Fruit fly (Drosophila melanogaster) whole organism, embryonic: ENCODE results near the gene CG33641.

Experiments used
- Atf6 ChIP-seq: fragments of 200-800 bp; sonication (Bioruptor generic); IDR thresholded peaks from 2 replicates; pipeline ENCODE4 v1.3.6; 2022; ENCODE audit warnings: missing biosample characterization, missing genetic modification characterization
- B-H1 ChIP-seq: fragments of 200-800 bp; sonication (Bioruptor generic); IDR thresholded peaks from 3 replicates; pipeline ENCODE4 v1.3.6; 2022; ENCODE audit warnings: missing biosample characterization, missing genetic modification characterization
- BtbVII ChIP-seq: fragments of 200-800 bp; sonication (Bioruptor generic); optimal IDR thresholded peaks from 3 replicates; lab custom pipeline; 2017; ENCODE audit warnings: missing biosample characterization, mild to moderate bottlenecking, missing genetic modification characterization
- CG10147 ChIP-seq: fragments of 200-800 bp; sonication (Bioruptor generic); optimal IDR thresholded peaks from 2 replicates; lab custom pipeline; 2019; ENCODE audit warnings: missing biosample characterization, mild to moderate bottlenecking, missing genetic modification characterization, moderate library complexity
- CG1024 ChIP-seq: fragments of 200-800 bp; sonication (Bioruptor generic); IDR thresholded peaks from 2 replicates; pipeline ENCODE4 v1.3.6; 2022; ENCODE audit warnings: missing biosample characterization, missing genetic modification characterization
- CG10267 ChIP-seq: fragments of 200-800 bp; sonication (Bioruptor generic); optimal IDR thresholded peaks from 2 replicates; lab custom pipeline; 2018; ENCODE audit warnings: missing biosample characterization, mild to moderate bottlenecking, missing genetic modification characterization, moderate library complexity
- CG11398 ChIP-seq: fragments of 200-800 bp; sonication (Bioruptor generic); optimal IDR thresholded peaks from 2 replicates; lab custom pipeline; 2016; ENCODE audit warnings: missing biosample characterization, missing genetic modification characterization
- CG11560 ChIP-seq: fragments of 200-800 bp; sonication (Bioruptor generic); IDR thresholded peaks from 3 replicates; pipeline ENCODE4 v1.3.6; 2022; ENCODE audit warnings: missing biosample characterization, missing genetic modification characterization
- CG12659 ChIP-seq: fragments of 200-800 bp; sonication (Bioruptor generic); optimal IDR thresholded peaks from 3 replicates; lab custom pipeline; 2017; ENCODE audit warnings: mild to moderate bottlenecking, missing biosample characterization, missing genetic modification reagents, missing genetic modification characterization
- CG14014 ChIP-seq: fragments of 200-800 bp; sonication (Bioruptor generic); IDR thresholded peaks from 2 replicates; pipeline ENCODE4 v1.3.6; 2022; ENCODE audit warnings: missing biosample characterization, missing genetic modification characterization
- CG14710 ChIP-seq: fragments of 200-800 bp; sonication (Bioruptor generic); optimal IDR thresholded peaks from 3 replicates; lab custom pipeline; 2019; ENCODE audit warnings: missing biosample characterization, mild to moderate bottlenecking, missing genetic modification characterization, moderate library complexity
- CG14965 ChIP-seq: fragments of 200-800 bp; sonication (Bioruptor generic); optimal IDR thresholded peaks from 2 replicates; lab custom pipeline; 2016; ENCODE audit warnings: missing biosample characterization, missing genetic modification characterization, borderline replicate concordance
- CG1529 ChIP-seq: fragments of 200-800 bp; sonication (Bioruptor generic); optimal IDR thresholded peaks from 3 replicates; lab custom pipeline; 2018; ENCODE audit warnings: missing biosample characterization, missing genetic modification characterization
- CG1603 ChIP-seq: fragments of 200-800 bp; sonication (Bioruptor generic); optimal IDR thresholded peaks from 2 replicates; lab custom pipeline; 2019; ENCODE audit warnings: missing biosample characterization, mild to moderate bottlenecking, missing genetic modification characterization, moderate library complexity
- CG17186 ChIP-seq: fragments of 200-800 bp; sonication (Bioruptor generic); optimal IDR thresholded peaks from 3 replicates; lab custom pipeline; 2017; ENCODE audit warnings: missing biosample characterization, missing genetic modification reagents, missing genetic modification characterization
- CG17802 ChIP-seq: fragments of 200-800 bp; sonication (Bioruptor generic); optimal IDR thresholded peaks from 2 replicates; lab custom pipeline; 2018; ENCODE audit warnings: missing biosample characterization, mild to moderate bottlenecking, missing genetic modification characterization, moderate library complexity
- CG18599 ChIP-seq: fragments of 200-800 bp; sonication (Bioruptor generic); optimal IDR thresholded peaks from 3 replicates; lab custom pipeline; 2017; ENCODE audit warnings: missing biosample characterization, missing genetic modification characterization, mild to moderate bottlenecking, moderate library complexity, missing genetic modification reagents
- CG3838 ChIP-seq: fragments of 200-800 bp; sonication (Bioruptor generic); optimal IDR thresholded peaks from 3 replicates; lab custom pipeline; 2016; ENCODE audit warnings: missing biosample characterization, missing genetic modification characterization
- CG5953 ChIP-seq: fragments of 200-800 bp; sonication (Bioruptor generic); IDR thresholded peaks from 2 replicates; pipeline ENCODE4 v1.3.6; 2022; ENCODE audit warnings: missing biosample characterization, missing genetic modification characterization
- CG8359 ChIP-seq: fragments of 200-800 bp; sonication (Bioruptor generic); optimal IDR thresholded peaks from 2 replicates; lab custom pipeline; 2017; ENCODE audit warnings: missing biosample characterization, mild to moderate bottlenecking, missing genetic modification characterization, borderline replicate concordance
- CG9817 ChIP-seq: fragments of 200-800 bp; sonication (Bioruptor generic); optimal IDR thresholded peaks from 2 replicates; lab custom pipeline; 2018; ENCODE audit warnings: missing biosample characterization, mild to moderate bottlenecking, missing genetic modification characterization, moderate library complexity
- CHES-1-like ChIP-seq: fragments of 200-800 bp; sonication (Bioruptor generic); optimal IDR thresholded peaks from 2 replicates; lab custom pipeline; 2016; ENCODE audit warnings: missing biosample characterization, missing genetic modification characterization
- Chrac-16 ChIP-seq: fragments of 200-800 bp; sonication (Bioruptor generic); optimal IDR thresholded peaks from 3 replicates; lab custom pipeline; 2016; ENCODE audit warnings: missing biosample characterization, missing genetic modification characterization
- D ChIP-seq, 2 experiments: fragments of 200-800 bp in 1 of 2; fragments of >200 bp in 1 of 2; sonication (Bioruptor generic) in 1 of 2; optimal IDR thresholded peaks; 2 replicates in 1 of 2; 3 replicates in 1 of 2; lab custom pipeline; 2017; ENCODE audit warnings: mild to moderate bottlenecking in 1 of 2, missing biosample characterization in 1 of 2, missing genetic modification characterization in 1 of 2, missing genetic modification reagents in 1 of 2
- Dfd ChIP-seq, 2 experiments: fragments of >200 bp; optimal IDR thresholded peaks; 2 replicates each; lab custom pipeline; 2017; ENCODE audit warnings: missing biosample characterization in 2 of 2, missing genetic modification characterization in 2 of 2
- Dref ChIP-seq: fragments of 200-800 bp; sonication (Bioruptor generic); IDR thresholded peaks from 2 replicates; pipeline ENCODE4 v1.3.6; 2022; ENCODE audit warnings: missing biosample characterization, missing genetic modification characterization
- HLH54F ChIP-seq: fragments of 200-800 bp; sonication (Bioruptor generic); optimal IDR thresholded peaks from 3 replicates; lab custom pipeline; 2016; ENCODE audit warnings: missing biosample characterization, missing genetic modification characterization
- Opbp ChIP-seq: fragments of 200-800 bp; sonication (Bioruptor generic); IDR thresholded peaks from 3 replicates; pipeline ENCODE4 v1.3.6; 2022; ENCODE audit warnings: missing biosample characterization, missing genetic modification characterization; ENCODE audit not compliant: partially characterized antibody
- Side ChIP-seq: fragments of 200-800 bp; sonication (Bioruptor generic); optimal IDR thresholded peaks from 2 replicates; lab custom pipeline; 2016; ENCODE audit warnings: missing biosample characterization, missing genetic modification characterization
- Spps ChIP-seq: fragments of 200-800 bp; sonication (Bioruptor generic); optimal IDR thresholded peaks from 2 replicates; lab custom pipeline; 2018; ENCODE audit warnings: missing biosample characterization, mild to moderate bottlenecking, missing genetic modification characterization
- YL-1 ChIP-seq: fragments of 200-800 bp; sonication (Bioruptor generic); optimal IDR thresholded peaks from 3 replicates; lab custom pipeline; 2017; ENCODE audit warnings: missing biosample characterization, mild to moderate bottlenecking, missing genetic modification characterization
- az2 ChIP-seq: fragments of 200-800 bp; sonication (Bioruptor generic); optimal IDR thresholded peaks from 3 replicates; lab custom pipeline; 2016; ENCODE audit warnings: missing biosample characterization, missing genetic modification characterization
- bcd ChIP-seq: fragments of 200-800 bp; sonication (Bioruptor generic); optimal IDR thresholded peaks from 2 replicates; lab custom pipeline; 2017; ENCODE audit warnings: missing biosample characterization, mild to moderate bottlenecking, missing genetic modification characterization
- bigmax ChIP-seq: fragments of 200-800 bp; sonication (Bioruptor generic); optimal IDR thresholded peaks from 2 replicates; lab custom pipeline; 2018; ENCODE audit warnings: missing biosample characterization, mild to moderate bottlenecking, missing genetic modification characterization
- crc ChIP-seq: fragments of 200-800 bp; sonication (Bioruptor generic); optimal IDR thresholded peaks from 2 replicates; lab custom pipeline; 2016; ENCODE audit warnings: missing biosample characterization, missing genetic modification characterization
- disco-r ChIP-seq: fragments of 200-800 bp; sonication (Bioruptor generic); optimal IDR thresholded peaks from 2 replicates; lab custom pipeline; 2016; ENCODE audit warnings: missing biosample characterization, missing genetic modification characterization
- en ChIP-seq: fragments of 200-800 bp; sonication (Bioruptor generic); optimal IDR thresholded peaks from 2 replicates; lab custom pipeline; 2016; ENCODE audit warnings: missing biosample characterization, missing genetic modification characterization
- gcm ChIP-seq: fragments of 200-800 bp; sonication (Bioruptor generic); optimal IDR thresholded peaks from 2 replicates; lab custom pipeline; 2019; ENCODE audit warnings: missing biosample characterization, mild to moderate bottlenecking, missing genetic modification characterization, moderate library complexity
- klu ChIP-seq: fragments of 200-800 bp; sonication (Bioruptor generic); IDR thresholded peaks from 2 replicates; pipeline ENCODE4 v1.3.6; 2022; ENCODE audit warnings: missing biosample characterization, missing genetic modification characterization
- kni ChIP-seq: fragments of 200-800 bp; sonication (Bioruptor generic); optimal IDR thresholded peaks from 3 replicates; lab custom pipeline; 2017; ENCODE audit warnings: mild to moderate bottlenecking, missing biosample characterization, missing genetic modification reagents, missing genetic modification characterization
- nau ChIP-seq: fragments of 200-800 bp; sonication (Bioruptor generic); optimal IDR thresholded peaks from 3 replicates; lab custom pipeline; 2017; ENCODE audit warnings: missing biosample characterization, mild to moderate bottlenecking, missing genetic modification characterization, missing genetic modification reagents
- nerfin-2 ChIP-seq: fragments of 200-800 bp; sonication (Bioruptor generic); IDR thresholded peaks from 2 replicates; pipeline ENCODE4 v1.3.6; 2022; ENCODE audit warnings: missing biosample characterization, missing genetic modification characterization; ENCODE audit not compliant: partially characterized antibody
- p53 ChIP-seq: fragments of 200-800 bp; sonication (Bioruptor generic); optimal IDR thresholded peaks from 2 replicates; lab custom pipeline; 2016; ENCODE audit warnings: missing biosample characterization, missing genetic modification characterization
- phol ChIP-seq: fragments of 200-800 bp; sonication (Bioruptor generic); optimal IDR thresholded peaks from 3 replicates; lab custom pipeline; 2018; ENCODE audit warnings: missing biosample characterization, mild to moderate bottlenecking, missing genetic modification characterization, moderate library complexity
- pzg ChIP-seq: fragments of 200-800 bp; sonication (Bioruptor generic); optimal IDR thresholded peaks from 3 replicates; lab custom pipeline; 2018; ENCODE audit warnings: missing biosample characterization, mild to moderate bottlenecking, missing genetic modification characterization, moderate library complexity
- sisA ChIP-seq: fragments of 200-800 bp; sonication (Bioruptor generic); IDR thresholded peaks from 2 replicates; pipeline ENCODE4 v1.3.6; 2022; ENCODE audit warnings: missing biosample characterization, missing genetic modification characterization
- zen ChIP-seq: fragments of 200-800 bp; sonication (Bioruptor generic); optimal IDR thresholded peaks from 3 replicates; lab custom pipeline; 2018; ENCODE audit warnings: missing biosample characterization, mild to moderate bottlenecking, missing genetic modification characterization, moderate library complexity

Gene CG33641

DNA sequence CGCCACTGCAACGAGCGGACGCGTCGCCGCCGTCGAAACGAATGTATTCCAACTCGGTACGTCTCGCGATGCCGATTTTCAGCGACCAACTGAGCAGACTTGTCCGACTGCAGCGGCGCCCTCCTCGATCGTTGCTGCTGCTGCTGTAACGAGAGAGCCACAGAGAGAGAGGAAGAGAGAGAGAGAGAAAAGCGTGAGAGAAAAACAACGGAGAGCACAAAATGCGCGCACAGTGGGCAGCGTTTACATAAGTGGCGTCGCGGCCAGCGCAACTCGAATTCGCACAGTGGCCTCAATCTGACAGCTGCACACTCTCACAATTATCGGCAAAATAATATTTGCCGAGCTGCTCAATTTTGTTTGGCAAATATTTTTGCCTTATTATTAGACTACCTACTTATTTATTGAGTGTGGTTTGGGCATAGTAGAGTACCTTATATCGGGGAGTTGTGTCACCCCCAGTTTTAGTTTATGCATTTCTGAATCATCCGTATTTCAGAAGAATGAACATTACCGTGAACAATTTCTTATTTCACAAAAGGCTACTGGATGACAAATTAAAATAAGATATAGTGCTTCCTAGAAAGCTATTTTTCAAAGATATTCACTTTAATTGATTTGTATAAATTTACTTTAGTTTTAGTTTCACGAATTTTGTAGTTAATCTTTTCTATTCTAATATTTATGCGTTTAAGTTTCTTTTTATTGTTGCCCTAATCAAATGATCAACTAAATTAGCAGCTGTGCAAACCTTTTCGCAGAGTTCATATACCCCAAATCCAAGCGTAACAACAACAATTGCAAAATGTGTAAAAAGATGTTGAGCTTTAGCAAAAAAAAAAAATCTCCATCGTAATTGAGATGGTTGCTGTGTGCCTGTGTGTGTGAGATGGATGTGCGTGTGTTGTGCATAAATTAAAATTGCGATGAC lies 15.2 kb upstream of the CG33641 start (continued):
- peak; percentile 37 for TF ChIP-seq kni
- no peak; the same call in 1 of the 2 replicates for TF ChIP-seq nerfin-2 (GFP tag; lab: Robert Waterston, UW)
- TF ChIP-seq D (optimal IDR thresholded peaks at IDR 0.05; lab: Kevin White, UChicago), result no peak
- TF ChIP-seq D (GFP tag; optimal IDR thresholded peaks at IDR 0.05; lab: Kevin White, UChicago), result peak; percentile 25
- TF ChIP-seq gcm (GFP tag; lab: Kevin White, UChicago), result peak; percentile 2
- TF ChIP-seq disco-r, result no peak
- TF ChIP-seq az2, result peak; percentile 55
- TF ChIP-seq Dfd (GFP tag; optimal IDR thresholded peaks at IDR 0.05; lab: Kevin White, UChicago), result no peak
- TF ChIP-seq p53 (GFP tag; lab: Kevin White, UChicago), result no peak
- no peak for TF ChIP-seq en (GFP tag; lab: Kevin White, UChicago)
- no peak for TF ChIP-seq CG11398 (GFP tag; lab: Kevin White, UChicago)
- TF ChIP-seq BtbVII, result peak; percentile 43
- TF ChIP-seq YL-1, result no peak
- TF ChIP-seq sisA (GFP tag; lab: Robert Waterston, UW), result peak; percentile 68
- TF ChIP-seq klu (GFP tag; lab: Robert Waterston, UW), result 0 out of 2 replicates have a peak, but pooled peaks have one; percentile 7
- peak; percentile 44 for TF ChIP-seq CG5953 (GFP tag; lab: Robert Waterston, UW)
- no peak for TF ChIP-seq CG14965 (GFP tag; lab: Kevin White, UChicago)
- peak; percentile 65 for TF ChIP-seq CG14014 (GFP tag; lab: Robert Waterston, UW)
- TF ChIP-seq CG8359 (GFP tag; lab: Kevin White, UChicago), result no peak
- peak; percentile 74 for TF ChIP-seq bcd (GFP tag; lab: Kevin White, UChicago)
- 0 out of 3 replicates have a peak, but pooled peaks have one; percentile 13 for TF ChIP-seq CG11560 (tag; lab: Robert Waterston, UW)
- TF ChIP-seq CG10267 (tag; lab: Kevin White, UChicago), result peak; percentile 18
- TF ChIP-seq Side (GFP tag; lab: Kevin White, UChicago), result peak; percentile 57
- TF ChIP-seq Spps (tag; lab: Kevin White, UChicago), result no peak
- peak; percentile 71 for TF ChIP-seq CG1603 (tag; lab: Kevin White, UChicago)
- peak; percentile 19 for TF ChIP-seq crc (GFP tag; lab: Kevin White, UChicago)
- TF ChIP-seq nau (GFP tag; lab: Kevin White, UChicago), result no peak
- TF ChIP-seq CG1529 (GFP tag; lab: Kevin White, UChicago), result peak; percentile 33
- TF ChIP-seq CG10147 (GFP tag; lab: Kevin White, UChicago), result peak; percentile 14
- TF ChIP-seq CG17186 (GFP tag; lab: Kevin White, UChicago), result peak; percentile 51
- peak; percentile 66 for TF ChIP-seq Chrac-16
- TF ChIP-seq Dref (GFP tag; lab: Robert Waterston, UW), result no peak; the same call in 1 of the 2 replicates
- TF ChIP-seq CG17802, result peak; percentile 2
- peak; percentile 47; the same call in 1 of the 2 replicates for TF ChIP-seq CG1024 (GFP tag; lab: Robert Waterston, UW)
- peak; percentile 5 for TF ChIP-seq CG9817 (tag; lab: Kevin White, UChicago)
- peak; percentile 31 for TF ChIP-seq CG14710
- peak; percentile 63 for TF ChIP-seq Atf6
- peak; percentile 71 for TF ChIP-seq HLH54F (GFP tag; lab: Kevin White, UChicago)
- no peak for TF ChIP-seq Opbp
- TF ChIP-seq CHES-1-like (GFP tag; lab: Kevin White, UChicago), result peak; percentile 56
- TF ChIP-seq pzg (GFP tag; lab: Kevin White, UChicago), result no peak
- TF ChIP-seq B-H1 (GFP tag; lab: Robert Waterston, UW), result peak; percentile 42; the same call in 1 of the 3 replicates
- TF ChIP-seq bigmax (GFP tag; lab: Kevin White, UChicago), result no peak
- TF ChIP-seq zen (tag; lab: Kevin White, UChicago), result peak; percentile 30
- TF ChIP-seq CG3838 (GFP tag; lab: Kevin White, UChicago), result no peak
- TF ChIP-seq phol (tag; lab: Kevin White, UChicago), result peak; percentile 51
- peak; percentile 66 for TF ChIP-seq CG12659 (GFP tag; lab: Kevin White, UChicago)
- peak; percentile 44 for TF ChIP-seq CG18599
